Worm (Caenorhabditis elegans) whole organism, mixed stage, embryonic: ENCODE results near the gene irk-2.

Experiments
- M03D4.4 ChIP-seq: sonication (generic microtip); optimal IDR thresholded peaks from 2 replicates; lab custom pipeline; 2017; ENCODE audit warnings: mild to moderate bottlenecking, missing genetic modification characterization, missing compliant biosample characterization
- bed-3 ChIP-seq: fragments of 200-800 bp; sonication (Bioruptor generic); optimal IDR thresholded peaks from 3 replicates; lab custom pipeline; 2018; ENCODE audit warnings: mild to moderate bottlenecking, missing genetic modification characterization, moderate library complexity, missing compliant biosample characterization
- blmp-1 ChIP-seq: fragments of 150-350 bp; optimal IDR thresholded peaks from 2 replicates; lab custom pipeline; 2014; ENCODE audit warnings: missing biosample characterization, missing genetic modification characterization
- ceh-39 ChIP-seq: fragments of 150-350 bp; optimal IDR thresholded peaks from 2 replicates; lab custom pipeline; 2014; ENCODE audit warnings: missing biosample characterization, missing genetic modification characterization
- ceh-43 ChIP-seq: fragments of 200-800 bp; sonication (Bioruptor generic); optimal IDR thresholded peaks from 2 replicates; lab custom pipeline; 2018; ENCODE audit warnings: mild to moderate bottlenecking, missing genetic modification characterization, moderate library complexity, missing compliant biosample characterization
- ceh-83 ChIP-seq: fragments of 200-800 bp; sonication (Bioruptor generic); optimal IDR thresholded peaks from 2 replicates; lab custom pipeline; 2018; ENCODE audit warnings: mild to moderate bottlenecking, missing genetic modification characterization, missing compliant biosample characterization
- ces-1 ChIP-seq: fragments of 150-350 bp; optimal IDR thresholded peaks from 2 replicates; lab custom pipeline; 2014; ENCODE audit warnings: missing biosample characterization, missing genetic modification reagents, missing genetic modification characterization
- cnd-1 ChIP-seq: fragments of 200-800 bp; sonication (Bioruptor generic); optimal IDR thresholded peaks from 2 replicates; lab custom pipeline; 2018; ENCODE audit warnings: mild to moderate bottlenecking, missing genetic modification characterization, missing compliant biosample characterization
- drap-1 ChIP-seq: fragments of 200-800 bp; sonication (Bioruptor generic); optimal IDR thresholded peaks from 3 replicates; lab custom pipeline; 2018; ENCODE audit warnings: mild to moderate bottlenecking, missing genetic modification characterization, missing compliant biosample characterization
- elt-1 ChIP-seq: sonication (generic microtip); optimal IDR thresholded peaks from 2 replicates; lab custom pipeline; 2017; ENCODE audit warnings: missing genetic modification characterization, mild to moderate bottlenecking, missing compliant biosample characterization, antibody characterized with exemption, moderate library complexity, borderline replicate concordance; ENCODE audit not compliant: insufficient read depth
- elt-3 ChIP-seq: fragments of 150-350 bp; optimal IDR thresholded peaks from 2 replicates; lab custom pipeline; 2014; ENCODE audit warnings: missing biosample characterization, missing genetic modification characterization
- flh-1 ChIP-seq: fragments of 200-800 bp; sonication (Bioruptor generic); optimal IDR thresholded peaks from 2 replicates; lab custom pipeline; 2018; ENCODE audit warnings: mild to moderate bottlenecking, missing genetic modification characterization, moderate library complexity, missing compliant biosample characterization
- ham-2 ChIP-seq: fragments of 200-800 bp; sonication (Bioruptor generic); optimal IDR thresholded peaks from 2 replicates; lab custom pipeline; 2018; ENCODE audit warnings: mild to moderate bottlenecking, missing genetic modification characterization, missing compliant biosample characterization
- hlh-1 ChIP-seq: fragments of 150-350 bp; optimal IDR thresholded peaks from 2 replicates; lab custom pipeline; 2014; ENCODE audit warnings: missing biosample characterization, missing genetic modification reagents, missing genetic modification characterization
- lin-13 ChIP-seq: fragments of 150-350 bp; optimal IDR thresholded peaks from 2 replicates; lab custom pipeline; 2014; ENCODE audit warnings: missing biosample characterization, missing genetic modification characterization
- lin-32 ChIP-seq: fragments of 200-800 bp; sonication (Bioruptor generic); optimal IDR thresholded peaks from 2 replicates; lab custom pipeline; 2018; ENCODE audit warnings: mild to moderate bottlenecking, missing genetic modification characterization, missing compliant biosample characterization
- lsy-2 ChIP-seq: fragments of 150-350 bp; optimal IDR thresholded peaks from 2 replicates; lab custom pipeline; 2014; ENCODE audit warnings: missing biosample characterization, missing genetic modification characterization
- mab-5 ChIP-seq: fragments of 150-350 bp; optimal IDR thresholded peaks from 2 replicates; lab custom pipeline; 2014; ENCODE audit warnings: missing biosample characterization, missing genetic modification characterization
- mep-1 ChIP-seq: fragments of 150-350 bp; optimal IDR thresholded peaks from 2 replicates; lab custom pipeline; 2017; ENCODE audit warnings: missing biosample characterization, missing genetic modification reagents, missing genetic modification characterization, inconsistent platforms
- mls-2 ChIP-seq: sonication (generic microtip); optimal IDR thresholded peaks from 2 replicates; lab custom pipeline; 2016; ENCODE audit warnings: mild to moderate bottlenecking, missing genetic modification characterization, moderate library complexity, missing compliant biosample characterization
- nhr-12 ChIP-seq: fragments of 150-350 bp; optimal IDR thresholded peaks from 2 replicates; lab custom pipeline; 2014; ENCODE audit warnings: missing biosample characterization, missing genetic modification characterization
- nhr-2 ChIP-seq: fragments of 150-350 bp; optimal IDR thresholded peaks from 2 replicates; lab custom pipeline; 2014; ENCODE audit warnings: missing biosample characterization, missing genetic modification characterization
- nhr-237 ChIP-seq: fragments of 150-350 bp; optimal IDR thresholded peaks from 2 replicates; lab custom pipeline; 2014; ENCODE audit warnings: missing biosample characterization, missing genetic modification characterization
- nhr-28 ChIP-seq: fragments of 150-350 bp; optimal IDR thresholded peaks from 2 replicates; lab custom pipeline; 2014; ENCODE audit warnings: missing biosample characterization, missing genetic modification characterization
- nhr-76 ChIP-seq: sonication (generic microtip); optimal IDR thresholded peaks from 2 replicates; lab custom pipeline; 2017; ENCODE audit warnings: missing biosample characterization, missing genetic modification characterization
- pha-4 ChIP-seq: fragments of 150-350 bp; optimal IDR thresholded peaks from 2 replicates; lab custom pipeline; 2018; ENCODE audit warnings: missing biosample characterization, missing genetic modification reagents, missing genetic modification characterization
- sem-2 ChIP-seq: fragments of 200-800 bp; sonication (Bioruptor generic); optimal IDR thresholded peaks from 2 replicates; lab custom pipeline; 2018; ENCODE audit warnings: mild to moderate bottlenecking, missing genetic modification characterization, missing compliant biosample characterization
- snpc-4 ChIP-seq: fragments of 150-350 bp; optimal IDR thresholded peaks from 2 replicates; lab custom pipeline; 2014; ENCODE audit warnings: missing biosample characterization, missing genetic modification characterization
- sptf-1 ChIP-seq: sonication (generic microtip); optimal IDR thresholded peaks from 2 replicates; lab custom pipeline; 2017; ENCODE audit warnings: mild to moderate bottlenecking, missing genetic modification characterization, moderate library complexity, missing compliant biosample characterization
- tbx-8 ChIP-seq: fragments of 200-800 bp; sonication (Bioruptor generic); optimal IDR thresholded peaks from 2 replicates; lab custom pipeline; 2018; ENCODE audit warnings: mild to moderate bottlenecking, missing genetic modification characterization, moderate library complexity, missing compliant biosample characterization
- unc-120 ChIP-seq: sonication (generic microtip); optimal IDR thresholded peaks from 2 replicates; lab custom pipeline; 2017; ENCODE audit warnings: missing genetic modification characterization, missing compliant biosample characterization; ENCODE audit not compliant: poor library complexity, severe bottlenecking
- unc-39 ChIP-seq: fragments of 150-350 bp; optimal IDR thresholded peaks from 2 replicates; lab custom pipeline; 2014; ENCODE audit warnings: missing biosample characterization, missing genetic modification characterization
- unc-62 ChIP-seq: fragments of 150-350 bp; optimal IDR thresholded peaks from 2 replicates; lab custom pipeline; 2014; ENCODE audit warnings: missing biosample characterization, missing genetic modification reagents, missing genetic modification characterization
- zip-8 ChIP-seq: fragments of 150-350 bp; optimal IDR thresholded peaks from 2 replicates; lab custom pipeline; 2014; ENCODE audit warnings: missing biosample characterization, missing genetic modification characterization
- ztf-11 ChIP-seq: fragments of 150-350 bp; optimal IDR thresholded peaks from 2 replicates; lab custom pipeline; 2014; ENCODE audit warnings: missing biosample characterization, missing genetic modification characterization

Gene irk-2

ce11 chrX:714398-714797, at the start of gene irk-2:
irk-2 (minus strand) TSS chrX:714498.
- TF ChIP-seq ceh-39 (tag; lab: Kevin White, UChicago) (no peak), tbx-8 (GFP tag; lab: Kevin White, UChicago) (no peak), ces-1 (no peak), flh-1 (GFP tag; lab: Kevin White, UChicago) (no peak), zip-8 (tag; lab: Kevin White, UChicago) (no peak), hlh-1 (tag; lab: Kevin White, UChicago) (no peak), unc-120 (tag; lab: Kevin White, UChicago) (no peak), ham-2 (GFP tag; lab: Kevin White, UChicago) (no peak), lin-13 (tag; lab: Kevin White, UChicago) (no peak), nhr-12 (tag; lab: Kevin White, UChicago) (no peak), sptf-1 (tag; lab: Kevin White, UChicago) (no peak), sem-2 (GFP tag; lab: Kevin White, UChicago) (no peak), ceh-43 (GFP tag; lab: Kevin White, UChicago) (no peak), elt-3 (tag; lab: Kevin White, UChicago) (no peak), unc-39 (tag; lab: Kevin White, UChicago) (no peak), lin-32 (GFP tag; lab: Kevin White, UChicago) (no peak), pha-4 (tag; lab: Kevin White, UChicago) (no peak), ceh-83 (no peak), unc-62 (GFP tag; lab: Kevin White, UChicago) (no peak), bed-3 (no peak)

ce11 chrX:763452-763851, 49.2 kb upstream of the irk-2 start, which contains the start of gene dyf-11:
dyf-11 (plus strand) TSS chrX:763752.
- TF ChIP-seq M03D4.4 (tag; lab: Kevin White, UChicago), result no peak
- TF ChIP-seq tbx-8 (GFP tag; lab: Kevin White, UChicago), result no peak
- TF ChIP-seq flh-1 (GFP tag; lab: Kevin White, UChicago), result no peak
- TF ChIP-seq bed-3, result no peak
- no peak for TF ChIP-seq sptf-1 (tag; lab: Kevin White, UChicago)
- TF ChIP-seq ztf-11 (tag; lab: Kevin White, UChicago), result no peak
- TF ChIP-seq zip-8 (tag; lab: Kevin White, UChicago), result no peak
- no peak for TF ChIP-seq unc-62 (GFP tag; lab: Kevin White, UChicago)
- TF ChIP-seq ceh-43 (GFP tag; lab: Kevin White, UChicago), result no peak
- no peak for TF ChIP-seq nhr-237
- no peak for TF ChIP-seq ceh-39 (tag; lab: Kevin White, UChicago)
- no peak for TF ChIP-seq lin-32 (GFP tag; lab: Kevin White, UChicago)
- no peak for TF ChIP-seq nhr-12 (tag; lab: Kevin White, UChicago)
- TF ChIP-seq ces-1, result no peak
- TF ChIP-seq hlh-1 (tag; lab: Kevin White, UChicago), result no peak
- no peak for TF ChIP-seq mab-5 (tag; lab: Kevin White, UChicago)
- no peak for TF ChIP-seq nhr-76 (tag; lab: Kevin White, UChicago)
- no peak for TF ChIP-seq snpc-4

- TF ChIP-seq elt-3 (tag; lab: Kevin White, UChicago) (no peak), blmp-1 (tag; lab: Kevin White, UChicago) (no peak), lin-32 (GFP tag; lab: Kevin White, UChicago) (no peak), ces-1 (peak; percentile 85), elt-1 (tag; lab: Kevin White, UChicago) (no peak), ztf-11 (tag; lab: Kevin White, UChicago) (no peak), sem-2 (GFP tag; lab: Kevin White, UChicago) (no peak), zip-8 (tag; lab: Kevin White, UChicago) (no peak), nhr-237 (no peak), ceh-43 (GFP tag; lab: Kevin White, UChicago) (no peak), ceh-39 (tag; lab: Kevin White, UChicago) (no peak), mab-5 (tag; lab: Kevin White, UChicago) (no peak), M03D4.4 (tag; lab: Kevin White, UChicago) (peak; percentile 27), nhr-28 (tag; lab: Kevin White, UChicago) (no peak), sptf-1 (tag; lab: Kevin White, UChicago) (peak; percentile 61), snpc-4 (no peak), mls-2 (tag; lab: Kevin White, UChicago) (peak; percentile 72), pha-4 (tag; lab: Kevin White, UChicago) (peak; percentile 33), unc-39 (tag; lab: Kevin White, UChicago) (no peak), mep-1 (tag; lab: Kevin White, UChicago) (peak; percentile 46), ceh-83 (no peak), drap-1 (GFP tag; lab: Kevin White, UChicago) (peak; percentile 51), ham-2 (GFP tag; lab: Kevin White, UChicago) (no peak), bed-3 (no peak), nhr-2 (tag; lab: Kevin White, UChicago) (no peak), cnd-1 (no peak), unc-62 (GFP tag; lab: Kevin White, UChicago) (no peak), lsy-2 (no peak), nhr-12 (tag; lab: Kevin White, UChicago) (no peak), unc-120 (tag; lab: Kevin White, UChicago) (peak; percentile 12)
Measured at ce11 chrX:760579-760978, 46.3 kb upstream of the irk-2 start.
